Worm (Caenorhabditis elegans): ENCODE results near the gene srbc-56.

ce11 chrV:15863042-15863441 is 31.6 kb upstream of the srbc-56 start, which contains the start of gene srh-299:
- TF ChIP-seq fos-1 (tag; optimal IDR thresholded peaks at IDR 0.05) = no peak
- TF ChIP-seq lin-39 (tag; optimal IDR thresholded peaks at IDR 0.05) = no peak
